Worm (Caenorhabditis elegans) whole organism, L2 larva: ENCODE results near the gene R02D5.9.
"Not testable (repeated sequence)": the region's sequence is repeated elsewhere in the genome, so short reads cannot be mapped to it uniquely, and the experiment has no call there.

ENCODE experiments used
- ZK546.5 ChIP-seq: sonication (generic microtip); optimal IDR thresholded peaks from 2 replicates; lab custom pipeline; 2017; ENCODE audit warnings: missing biosample characterization, missing genetic modification characterization
- alr-1 ChIP-seq: fragments of 150-350 bp; optimal IDR thresholded peaks from 2 replicates; lab custom pipeline; 2014; ENCODE audit warnings: missing biosample characterization, missing genetic modification characterization
- ama-1 ChIP-seq: fragments of 150-350 bp; optimal IDR thresholded peaks from 2 replicates; lab custom pipeline; 2018; ENCODE audit warnings: inconsistent platforms
- blmp-1 ChIP-seq: sonication (generic microtip); optimal IDR thresholded peaks from 2 replicates; lab custom pipeline; 2017; ENCODE audit warnings: missing genetic modification characterization, mild to moderate bottlenecking, missing compliant biosample characterization, antibody characterized with exemption, moderate library complexity; ENCODE audit not compliant: insufficient read depth
- ceh-16 ChIP-seq: fragments of 150-350 bp; optimal IDR thresholded peaks from 2 replicates; lab custom pipeline; 2014; ENCODE audit warnings: missing biosample characterization, missing genetic modification characterization
- ceh-82 ChIP-seq: fragments of 150-350 bp; optimal IDR thresholded peaks from 2 replicates; lab custom pipeline; 2014; ENCODE audit warnings: missing biosample characterization, missing genetic modification characterization
- crh-2 ChIP-seq: sonication (generic microtip); optimal IDR thresholded peaks from 2 replicates; lab custom pipeline; 2017; ENCODE audit warnings: missing biosample characterization, missing genetic modification characterization
- dmd-4 ChIP-seq: sonication (generic microtip); optimal IDR thresholded peaks from 2 replicates; lab custom pipeline; 2017; ENCODE audit warnings: missing biosample characterization, missing genetic modification characterization
- egl-27 ChIP-seq: sonication (generic microtip); optimal IDR thresholded peaks from 3 replicates; lab custom pipeline; 2017; ENCODE audit warnings: missing biosample characterization, missing genetic modification reagents, missing genetic modification characterization
- elt-3 ChIP-seq: sonication (generic microtip); optimal IDR thresholded peaks from 2 replicates; lab custom pipeline; 2017; ENCODE audit warnings: missing biosample characterization, missing genetic modification characterization
- fos-1 ChIP-seq: fragments of 150-350 bp; optimal IDR thresholded peaks from 2 replicates; lab custom pipeline; 2014; ENCODE audit warnings: missing biosample characterization, missing genetic modification characterization
- gmeb-1 ChIP-seq: fragments of 150-350 bp; optimal IDR thresholded peaks from 2 replicates; lab custom pipeline; 2014; ENCODE audit warnings: missing biosample characterization, missing genetic modification characterization
- lin-11 ChIP-seq: fragments of 150-350 bp; sonication (generic microtip); optimal IDR thresholded peaks from 2 replicates; lab custom pipeline; 2014; ENCODE audit warnings: missing biosample characterization, missing genetic modification characterization, inconsistent platforms, mixed read lengths
- lin-13 ChIP-seq: fragments of 150-350 bp; optimal IDR thresholded peaks from 2 replicates; lab custom pipeline; 2014; ENCODE audit warnings: missing biosample characterization, missing genetic modification reagents, missing genetic modification characterization
- lin-39 ChIP-seq: fragments of 150-350 bp; optimal IDR thresholded peaks from 2 replicates; lab custom pipeline; 2014; ENCODE audit warnings: missing biosample characterization, missing genetic modification reagents, missing genetic modification characterization
- lsy-2 ChIP-seq, 2 experiments: fragments of 150-350 bp in 1 of 2; sonication (generic microtip) in 1 of 2; optimal IDR thresholded peaks; 2 replicates each; lab custom pipeline; 2014 to 2017; ENCODE audit warnings: missing biosample characterization in 2 of 2, missing genetic modification characterization in 2 of 2
- nhr-11 ChIP-seq: fragments of 150-350 bp; optimal IDR thresholded peaks from 2 replicates; lab custom pipeline; 2014; ENCODE audit warnings: missing biosample characterization, missing genetic modification characterization
- nhr-237 ChIP-seq: fragments of 150-350 bp; optimal IDR thresholded peaks from 2 replicates; lab custom pipeline; 2014; ENCODE audit warnings: missing biosample characterization, missing genetic modification characterization
- nhr-25 ChIP-seq: fragments of 150-350 bp; sonication (generic microtip); optimal IDR thresholded peaks from 3 replicates; lab custom pipeline; 2014; ENCODE audit warnings: missing biosample characterization, missing genetic modification characterization
- sem-4 ChIP-seq: fragments of 150-350 bp; optimal IDR thresholded peaks from 2 replicates; lab custom pipeline; 2014; ENCODE audit warnings: missing biosample characterization, missing genetic modification reagents, missing genetic modification characterization
- skn-1 ChIP-seq: sonication (generic microtip); optimal IDR thresholded peaks from 2 replicates; lab custom pipeline; 2017; ENCODE audit warnings: missing biosample characterization, missing genetic modification characterization
- sma-3 ChIP-seq: sonication (generic microtip); optimal IDR thresholded peaks from 2 replicates; lab custom pipeline; 2016; ENCODE audit warnings: missing genetic modification reagents, missing genetic modification characterization, missing compliant biosample characterization
- sma-9 ChIP-seq, 2 experiments: fragments of 150-350 bp in 1 of 2; sonication (generic microtip) in 1 of 2; optimal IDR thresholded peaks; 2 replicates each; lab custom pipeline; 2014 to 2016; ENCODE audit warnings: missing genetic modification characterization in 2 of 2, mild to moderate bottlenecking in 1 of 2, missing biosample characterization in 1 of 2, missing compliant biosample characterization in 1 of 2, missing genetic modification reagents in 1 of 2, moderate library complexity in 1 of 2
- snpc-4 ChIP-seq: fragments of 150-350 bp; optimal IDR thresholded peaks from 2 replicates; lab custom pipeline; 2014; ENCODE audit warnings: missing biosample characterization, missing genetic modification characterization
- unc-62 ChIP-seq: fragments of 150-350 bp; optimal IDR thresholded peaks from 2 replicates; lab custom pipeline; 2014; ENCODE audit warnings: missing biosample characterization, missing genetic modification reagents, missing genetic modification characterization

Gene R02D5.9

ce11 chrV:14463087-14463486, 47.8 kb downstream of the R02D5.9 start, which contains the start of gene F08H9.3:
TSS of gene F08H9.3 (minus strand) at chrV:14463338.
- TF ChIP-seq snpc-4 (tag; lab: Kevin White, UChicago) (peak; percentile 85), gmeb-1 (tag; lab: Kevin White, UChicago) (peak; percentile 9), sma-9 (GFP tag; optimal IDR thresholded peaks at IDR 0.05; lab: Kevin White, UChicago) (peak; percentile 39)
- TF ChIP-seq sma-9 (tag; optimal IDR thresholded peaks at IDR 0.05; lab: Kevin White, UChicago), result not testable (repeated sequence)

DNA sequence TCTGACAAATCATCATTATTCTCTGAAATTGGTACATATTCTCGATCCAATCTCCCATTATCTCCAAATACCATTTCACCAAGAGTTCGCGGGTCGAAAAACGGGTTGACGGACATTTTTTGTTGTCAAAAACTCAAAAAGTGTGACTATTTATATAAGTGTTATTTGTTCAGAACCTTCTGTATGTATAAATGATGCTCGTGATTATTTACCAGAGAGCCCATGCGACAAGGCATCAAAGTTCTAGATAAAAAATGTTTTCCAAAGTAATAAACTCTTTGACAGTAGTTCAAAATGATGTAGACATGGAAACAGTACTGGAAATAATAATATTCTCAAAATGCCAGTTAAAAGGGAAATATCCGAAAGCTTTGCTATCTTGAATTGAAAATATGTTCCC, 48.3 kb downstream of the R02D5.9 start:
- no peak for TF ChIP-seq lsy-2 (tag; optimal IDR thresholded peaks at IDR 0.05; lab: Kevin White, UChicago)
- no peak for TF ChIP-seq lin-39 (tag; lab: Kevin White, UChicago)
- TF ChIP-seq ZK546.5 (tag; lab: Kevin White, UChicago), result no peak

DNA sequence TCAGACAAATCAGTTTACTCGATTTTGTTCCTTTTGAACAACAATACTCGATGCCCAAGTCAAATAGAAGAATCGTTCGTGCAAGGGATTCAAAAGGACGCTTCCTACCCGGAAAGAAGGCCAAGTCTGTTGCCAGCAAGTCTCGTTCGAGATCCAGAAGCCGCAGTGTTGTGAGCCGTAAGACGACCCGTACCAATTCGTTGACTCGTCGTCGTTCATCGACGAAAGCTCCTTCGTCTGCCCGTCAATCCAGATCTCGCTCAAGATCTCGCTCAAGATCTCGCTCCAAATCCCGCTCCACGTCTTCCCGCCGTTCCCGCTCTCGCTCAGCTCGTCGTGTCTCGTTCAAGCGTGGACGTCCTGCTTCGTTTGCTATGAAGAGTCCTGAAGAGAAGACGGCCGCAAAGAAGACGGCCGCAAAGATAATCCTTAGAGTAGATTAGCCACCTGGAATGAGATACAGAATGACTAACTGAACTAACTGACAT, 50.3 kb downstream of the R02D5.9 start, which contains the start of gene F08H9.2:
TSS of gene F08H9.2 (plus strand) at position 51 of the 488 bp plus-strand sequence.
- no peak for TF ChIP-seq ceh-16 (tag; lab: Kevin White, UChicago)
- no peak for TF ChIP-seq nhr-11
- TF ChIP-seq nhr-25 (tag; lab: Kevin White, UChicago), result no peak
- no peak for TF ChIP-seq ama-1
- TF ChIP-seq crh-2 (tag; lab: Kevin White, UChicago), result no peak
- TF ChIP-seq, all 48 proteins: peak for 0

ce11 chrV:14460122-14460521, 50.8 kb downstream of the R02D5.9 start:
- no peak for TF ChIP-seq fos-1 (tag; lab: Kevin White, UChicago)
- no peak for TF ChIP-seq elt-3 (tag; lab: Kevin White, UChicago)
- no peak for TF ChIP-seq sma-3 (GFP tag; lab: Kevin White, UChicago)
- TF ChIP-seq sem-4 (tag; lab: Kevin White, UChicago), result no peak
- no peak for TF ChIP-seq nhr-237
- TF ChIP-seq blmp-1 (tag; lab: Kevin White, UChicago), result no peak
- no peak for TF ChIP-seq alr-1 (tag; lab: Kevin White, UChicago)
- TF ChIP-seq skn-1 (tag; lab: Kevin White, UChicago), result no peak
- no peak for TF ChIP-seq dmd-4 (tag; lab: Kevin White, UChicago)
- TF ChIP-seq lin-11, result no peak
- no peak for TF ChIP-seq crh-2 (tag; lab: Kevin White, UChicago)
- no peak for TF ChIP-seq lsy-2 (tag; optimal IDR thresholded peaks at IDR 0.05; lab: Kevin White, UChicago)
- TF ChIP-seq lin-13, result no peak
- TF ChIP-seq ceh-82 (tag; lab: Kevin White, UChicago), result no peak
- TF ChIP-seq gmeb-1 (tag; lab: Kevin White, UChicago), result no peak
- TF ChIP-seq egl-27 (tag; lab: Kevin White, UChicago), result no peak
- no peak for TF ChIP-seq unc-62 (GFP tag; lab: Kevin White, UChicago)
